Fruit fly (Drosophila melanogaster): Measurements from ENCODE around the gene beta-PheRS.

The beta-PheRS gene

dm6 chr3R:24252494-24252893 is at the start of gene beta-PheRS (continued):
- TF ChIP-seq CG7556 (GFP tag; optimal IDR thresholded peaks at IDR 0.05) (no peak), CG34224 (GFP tag; IDR thresholded peaks at IDR 0.05; ENCODE audit: partially characterized antibody) (peak; percentile 91), nau (GFP tag; optimal IDR thresholded peaks at IDR 0.05) (no peak), scrt (GFP tag; optimal IDR thresholded peaks at IDR 0.05) (no peak), CG13775 (GFP tag; optimal IDR thresholded peaks at IDR 0.05) (peak; percentile 58), CG7357 (GFP tag; IDR thresholded peaks at IDR 0.05) (peak; percentile 99), lmd (GFP tag; IDR thresholded peaks at IDR 0.05) (peak; percentile 30; the same call in 1 of the 2 replicates), CG17802 (tag; optimal IDR thresholded peaks at IDR 0.05) (peak; percentile 95), gem (tag; optimal IDR thresholded peaks at IDR 0.05) (no peak), CG14860 (GFP tag; IDR thresholded peaks at IDR 0.05; ENCODE audit: partially characterized antibody) (peak; percentile 80), CG3995 (GFP tag; optimal IDR thresholded peaks at IDR 0.05) (peak; percentile 83), CG5953 (GFP tag; IDR thresholded peaks at IDR 0.05) (no peak), Trl (optimal IDR thresholded peaks at IDR 0.05) (no peak), Trl (GFP tag; optimal IDR thresholded peaks at IDR 0.05) (peak; percentile 60), da (GFP tag; optimal IDR thresholded peaks at IDR 0.05) (no peak), her (GFP tag; optimal IDR thresholded peaks at IDR 0.05) (peak; percentile 62), CG13287 (GFP tag; IDR thresholded peaks at IDR 0.05; ENCODE audit: partially characterized antibody) (peak; percentile 97), Usf (GFP tag; optimal IDR thresholded peaks at IDR 0.05) (peak; percentile 17), mld (GFP tag; IDR thresholded peaks at IDR 0.05; ENCODE audit: partially characterized antibody) (peak; percentile 64), nerfin-2 (GFP tag; IDR thresholded peaks at IDR 0.05; ENCODE audit: partially characterized antibody) (peak; percentile 81), CG17568 (GFP tag; optimal IDR thresholded peaks at IDR 0.05) (no peak), CG10147 (GFP tag; optimal IDR thresholded peaks at IDR 0.05) (no peak), CG17328 (GFP tag; IDR thresholded peaks at IDR 0.05) (no peak; the same call in 1 of the 2 replicates), CG11456 (GFP tag; IDR thresholded peaks at IDR 0.05) (peak; percentile 68; the same call in 2 of the 3 replicates), CG4617 (GFP tag; optimal IDR thresholded peaks at IDR 0.05; ENCODE audit: borderline replicate concordance) (peak; percentile 90), CG12236 (GFP tag; optimal IDR thresholded peaks at IDR 0.05) (no peak), Bgb (GFP tag; IDR thresholded peaks at IDR 0.05; ENCODE audit: partially characterized antibody) (peak; percentile 96), Six4 (GFP tag; optimal IDR thresholded peaks at IDR 0.05) (peak; percentile 13), sug (tag; optimal IDR thresholded peaks at IDR 0.05) (no peak), Dbx (GFP tag; IDR thresholded peaks at IDR 0.05) (peak; percentile 88), Rx (GFP tag; IDR thresholded peaks at IDR 0.05) (0 out of 2 replicates have a peak, but pooled peaks have one; percentile 30), tll (GFP tag; optimal IDR thresholded peaks at IDR 0.05) (peak in 1 of 2 experiments; percentile 29), inv (GFP tag; IDR thresholded peaks at IDR 0.05; ENCODE audit: partially characterized antibody) (peak; percentile 92), CG14050 (GFP tag; IDR thresholded peaks at IDR 0.05) (peak; percentile 16; the same call in 1 of the 3 replicates), YL-1 (GFP tag; optimal IDR thresholded peaks at IDR 0.05) (peak; percentile 98), CG31224 (GFP tag; IDR thresholded peaks at IDR 0.05) (no peak), CG13894 (tag; optimal IDR thresholded peaks at IDR 0.05) (no peak), az2 (GFP tag; optimal IDR thresholded peaks at IDR 0.05) (peak; percentile 52), Fer2 (tag; optimal IDR thresholded peaks at IDR 0.05) (no peak), Lhr (GFP tag; optimal IDR thresholded peaks at IDR 0.05) (peak; percentile 91), amos (GFP tag; IDR thresholded peaks at IDR 0.05; ENCODE audit: partially characterized antibody) (peak; percentile 97), Ets97D (GFP tag; optimal IDR thresholded peaks at IDR 0.05) (peak; percentile 91), sna (GFP tag; IDR thresholded peaks at IDR 0.05; ENCODE audit: partially characterized antibody) (peak; percentile 90), CG9876 (GFP tag; optimal IDR thresholded peaks at IDR 0.05) (peak; percentile 67), Drgx (GFP tag; IDR thresholded peaks at IDR 0.05) (peak; percentile 10; the same call in 1 of the 2 replicates), CG10321 (GFP tag; IDR thresholded peaks at IDR 0.05) (peak; percentile 19; the same call in 1 of the 2 replicates), rib (GFP tag; IDR thresholded peaks at IDR 0.05) (peak; percentile 96), HmgD (GFP tag; optimal IDR thresholded peaks at IDR 0.05) (peak; percentile 68), CG11085 (GFP tag; IDR thresholded peaks at IDR 0.05) (peak; percentile 29; the same call in 1 of the 2 replicates), Lim3 (GFP tag; IDR thresholded peaks at IDR 0.05) (no peak)

Measured in whole organism, embryonic.